Worm (Caenorhabditis elegans): ENCODE results near the gene F56D2.2.

- TF ChIP-seq him-1 (tag; optimal IDR thresholded peaks at IDR 0.05) (no peak), W03F9.2 (tag; optimal IDR thresholded peaks at IDR 0.05) (no peak)
Measured at ce11 chrIII:5588746-5589145, 1.7 kb downstream of the F56D2.2 start.

Measured in whole organism, L4/young adult.